Worm (Caenorhabditis elegans) whole organism, L3 larva: ENCODE measurements around the gene igeg-2.

Experiments used
- R02D3.7 ChIP-seq: fragments of 150-350 bp; optimal IDR thresholded peaks from 2 replicates; lab custom pipeline; 2014; ENCODE audit warnings: missing biosample characterization, missing genetic modification characterization
- ZK546.5 ChIP-seq: sonication (generic microtip); optimal IDR thresholded peaks from 2 replicates; lab custom pipeline; 2017; ENCODE audit warnings: missing biosample characterization, missing genetic modification characterization
- aly-2 ChIP-seq: fragments of 150-350 bp; optimal IDR thresholded peaks from 2 replicates; lab custom pipeline; 2014; ENCODE audit warnings: missing biosample characterization, missing genetic modification characterization
- ama-1 ChIP-seq: fragments of 150-350 bp; optimal IDR thresholded peaks from 2 replicates; lab custom pipeline; 2018
- ceh-16 ChIP-seq: sonication (generic microtip); optimal IDR thresholded peaks from 2 replicates; lab custom pipeline; 2017; ENCODE audit warnings: missing biosample characterization, missing genetic modification characterization
- ceh-28 ChIP-seq: fragments of 150-350 bp; optimal IDR thresholded peaks from 2 replicates; lab custom pipeline; 2014; ENCODE audit warnings: missing biosample characterization, missing genetic modification reagents, missing genetic modification characterization
- ceh-82 ChIP-seq: fragments of 150-350 bp; optimal IDR thresholded peaks from 2 replicates; lab custom pipeline; 2014; ENCODE audit warnings: missing biosample characterization, missing genetic modification characterization
- ceh-9 ChIP-seq: sonication (generic microtip); optimal IDR thresholded peaks from 2 replicates; lab custom pipeline; 2018; ENCODE audit warnings: missing biosample characterization, missing genetic modification characterization
- egl-27 ChIP-seq: sonication (generic microtip); optimal IDR thresholded peaks from 4 replicates; lab custom pipeline; 2017; ENCODE audit warnings: missing biosample characterization, missing genetic modification reagents, missing genetic modification characterization
- egl-5 ChIP-seq: fragments of 150-350 bp; optimal IDR thresholded peaks from 2 replicates; lab custom pipeline; 2017; ENCODE audit warnings: missing biosample characterization, missing genetic modification reagents, missing genetic modification characterization, inconsistent platforms
- elt-1 ChIP-seq: fragments of 150-350 bp; optimal IDR thresholded peaks from 2 replicates; lab custom pipeline; 2014; ENCODE audit warnings: missing biosample characterization, missing genetic modification characterization
- elt-2 ChIP-seq: sonication (generic microtip); optimal IDR thresholded peaks from 2 replicates; lab custom pipeline; 2016; ENCODE audit warnings: missing genetic modification reagents, mild to moderate bottlenecking, missing genetic modification characterization, missing compliant biosample characterization
- elt-3 ChIP-seq, 3 experiments: fragments of 150-350 bp in 1 of 3; sonication (generic microtip) in 2 of 3; optimal IDR thresholded peaks; 2 replicates in 2 of 3; 4 replicates in 1 of 3; lab custom pipeline; 2014 to 2017; ENCODE audit warnings: missing biosample characterization in 3 of 3, missing genetic modification characterization in 3 of 3
- fkh-10 ChIP-seq: sonication (generic microtip); optimal IDR thresholded peaks from 2 replicates; lab custom pipeline; 2017; ENCODE audit warnings: missing biosample characterization, missing genetic modification reagents, missing genetic modification characterization
- fkh-2 ChIP-seq: fragments of 150-350 bp; optimal IDR thresholded peaks from 2 replicates; lab custom pipeline; 2014; ENCODE audit warnings: missing biosample characterization, missing genetic modification reagents, missing genetic modification characterization
- hmg-11 ChIP-seq: sonication (generic microtip); optimal IDR thresholded peaks from 2 replicates; lab custom pipeline; 2016; ENCODE audit warnings: missing genetic modification characterization, missing compliant biosample characterization
- jun-1 ChIP-seq: fragments of 150-350 bp; optimal IDR thresholded peaks from 2 replicates; lab custom pipeline; 2014; ENCODE audit warnings: missing biosample characterization, missing genetic modification reagents, missing genetic modification characterization
- lin-15B ChIP-seq: fragments of 150-350 bp; optimal IDR thresholded peaks from 2 replicates; lab custom pipeline; 2014; ENCODE audit warnings: missing biosample characterization, missing genetic modification characterization
- lin-39 ChIP-seq: fragments of 150-350 bp; optimal IDR thresholded peaks from 2 replicates; lab custom pipeline; 2018; ENCODE audit warnings: missing biosample characterization, missing genetic modification reagents, missing genetic modification characterization
- lsy-12 ChIP-seq: sonication (generic microtip); optimal IDR thresholded peaks from 2 replicates; lab custom pipeline; 2016; ENCODE audit warnings: mild to moderate bottlenecking, missing genetic modification characterization, missing compliant biosample characterization
- mml-1 ChIP-seq: fragments of 150-350 bp; sonication (generic microtip); optimal IDR thresholded peaks from 3 replicates; lab custom pipeline; 2014; ENCODE audit warnings: missing biosample characterization, missing genetic modification characterization
- nfya-1 ChIP-seq: sonication (generic microtip); optimal IDR thresholded peaks from 2 replicates; lab custom pipeline; 2017; ENCODE audit warnings: missing genetic modification characterization, mild to moderate bottlenecking, missing compliant biosample characterization, antibody characterized with exemption, moderate library complexity; ENCODE audit not compliant: insufficient read depth
- nhr-11 ChIP-seq: fragments of 150-350 bp; optimal IDR thresholded peaks from 2 replicates; lab custom pipeline; 2014; ENCODE audit warnings: missing biosample characterization, missing genetic modification characterization
- nhr-12 ChIP-seq: fragments of 150-350 bp; optimal IDR thresholded peaks from 2 replicates; lab custom pipeline; 2014; ENCODE audit warnings: missing biosample characterization, missing genetic modification characterization
- nhr-23 ChIP-seq: fragments of 150-350 bp; optimal IDR thresholded peaks from 2 replicates; lab custom pipeline; 2014; ENCODE audit warnings: missing biosample characterization, missing genetic modification reagents, missing genetic modification characterization
- nhr-25 ChIP-seq: sonication (generic microtip); optimal IDR thresholded peaks from 2 replicates; lab custom pipeline; 2017; ENCODE audit warnings: missing biosample characterization, missing genetic modification characterization
- nhr-43 ChIP-seq: sonication (generic microtip); optimal IDR thresholded peaks from 2 replicates; lab custom pipeline; 2016; ENCODE audit warnings: mild to moderate bottlenecking, missing genetic modification characterization, missing compliant biosample characterization; ENCODE audit not compliant: poor library complexity, severe bottlenecking
- nhr-67 ChIP-seq: fragments of 150-350 bp; optimal IDR thresholded peaks from 2 replicates; lab custom pipeline; 2014; ENCODE audit warnings: missing biosample characterization, missing genetic modification characterization
- nhr-76 ChIP-seq: fragments of 150-350 bp; sonication (generic microtip); optimal IDR thresholded peaks from 5 replicates; lab custom pipeline; 2014; ENCODE audit warnings: missing biosample characterization, missing genetic modification characterization
- nhr-77 ChIP-seq: fragments of 150-350 bp; optimal IDR thresholded peaks from 2 replicates; lab custom pipeline; 2014; ENCODE audit warnings: missing biosample characterization, missing genetic modification characterization
- pqm-1 ChIP-seq: fragments of 150-350 bp; optimal IDR thresholded peaks from 2 replicates; lab custom pipeline; 2017; ENCODE audit warnings: missing biosample characterization, missing genetic modification characterization, inconsistent platforms
- sea-2 ChIP-seq: fragments of 150-350 bp; sonication (generic microtip); optimal IDR thresholded peaks from 4 replicates; lab custom pipeline; 2014; ENCODE audit warnings: missing biosample characterization, missing genetic modification reagents, missing genetic modification characterization
- skn-1 ChIP-seq: fragments of 150-350 bp; optimal IDR thresholded peaks from 2 replicates; lab custom pipeline; 2014; ENCODE audit warnings: missing biosample characterization, missing genetic modification characterization
- snpc-4 ChIP-seq: fragments of 150-350 bp; optimal IDR thresholded peaks from 2 replicates; lab custom pipeline; 2014; ENCODE audit warnings: missing biosample characterization, missing genetic modification characterization
- tbx-2 ChIP-seq: sonication (generic microtip); optimal IDR thresholded peaks from 2 replicates; lab custom pipeline; 2016; ENCODE audit warnings: mild to moderate bottlenecking, missing genetic modification characterization, missing compliant biosample characterization
- ztf-4 ChIP-seq: fragments of 150-350 bp; optimal IDR thresholded peaks from 2 replicates; lab custom pipeline; 2014; ENCODE audit warnings: missing biosample characterization, missing genetic modification characterization

igeg-2 gene

ce11 chrX:11463568-11463967 is 17.1 kb upstream of the igeg-2 start:
- TF ChIP-seq pqm-1 (tag; lab: Kevin White, UChicago) (no peak), lin-39 (tag; lab: Kevin White, UChicago) (peak; percentile 67), nfya-1 (tag; lab: Kevin White, UChicago) (peak; percentile 10), aly-2 (tag; lab: Kevin White, UChicago) (no peak)

- TF ChIP-seq nhr-76 (tag; lab: Kevin White, UChicago) (no peak), ZK546.5 (tag; lab: Kevin White, UChicago) (no peak), nhr-67 (tag; lab: Kevin White, UChicago) (no peak), egl-5 (tag; lab: Kevin White, UChicago) (peak; percentile 16), ama-1 (lab: Kevin White, UChicago) (no peak), jun-1 (tag; lab: Kevin White, UChicago) (no peak), elt-2 (tag; lab: Kevin White, UChicago) (no peak), lin-39 (tag; lab: Kevin White, UChicago) (peak; percentile 78), elt-1 (tag; lab: Kevin White, UChicago) (no peak), skn-1 (tag; lab: Kevin White, UChicago) (no peak), lsy-12 (no peak), nfya-1 (tag; lab: Kevin White, UChicago) (peak; percentile 39), ceh-16 (tag; lab: Kevin White, UChicago) (no peak), ceh-9 (no peak), hmg-11 (tag; lab: Kevin White, UChicago) (peak; percentile 22), sea-2 (no peak), nhr-23 (tag; lab: Kevin White, UChicago) (no peak), pqm-1 (tag; lab: Kevin White, UChicago) (no peak), egl-27 (tag; lab: Kevin White, UChicago) (no peak), nhr-77 (tag; lab: Kevin White, UChicago) (no peak), ceh-82 (tag; lab: Kevin White, UChicago) (no peak), nhr-11 (tag; lab: Kevin White, UChicago) (no peak)
These were observed 16.6 kb upstream of the igeg-2 start for ce11 chrX:11463005-11463404.

DNA sequence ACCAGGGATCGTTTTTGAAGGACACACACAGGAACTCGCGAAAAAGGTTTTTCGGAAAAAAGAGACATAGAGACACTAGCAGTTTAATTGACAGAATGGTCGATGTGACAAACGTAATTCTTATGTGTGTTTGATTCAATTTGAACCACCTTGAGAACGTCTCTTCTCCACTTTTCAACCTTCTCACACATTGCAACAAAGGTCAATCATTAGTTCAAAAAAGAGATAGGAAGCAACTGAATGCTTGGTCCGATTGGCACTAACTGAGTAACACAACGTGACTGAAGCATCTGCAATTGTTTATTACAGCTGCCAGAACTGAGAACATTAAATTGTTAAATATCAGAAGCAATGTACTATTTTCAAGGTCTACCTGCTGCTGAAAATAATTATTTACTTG is 15.7 kb upstream of the igeg-2 start:
- TF ChIP-seq ceh-16 (tag; lab: Kevin White, UChicago) (no peak), mml-1 (tag; lab: Kevin White, UChicago) (no peak), egl-27 (tag; lab: Kevin White, UChicago) (peak; percentile 14), ztf-4 (no peak), fkh-10 (GFP tag; lab: Kevin White, UChicago) (no peak), ceh-82 (tag; lab: Kevin White, UChicago) (no peak), fkh-2 (tag; lab: Kevin White, UChicago) (no peak), nhr-67 (tag; lab: Kevin White, UChicago) (no peak), nhr-25 (peak; percentile 81), nhr-12 (tag; lab: Kevin White, UChicago) (no peak), snpc-4 (tag; lab: Kevin White, UChicago) (no peak), nhr-77 (tag; lab: Kevin White, UChicago) (no peak), pqm-1 (tag; lab: Kevin White, UChicago) (no peak)

ce11 chrX:11461545-11461944 is 15.1 kb upstream of the igeg-2 start:
- no peak for TF ChIP-seq R02D3.7 (tag; lab: Kevin White, UChicago)
- peak; percentile 7 for TF ChIP-seq nhr-23 (tag; lab: Kevin White, UChicago)
- peak; percentile 62 for TF ChIP-seq nhr-43
- TF ChIP-seq elt-2 (tag; lab: Kevin White, UChicago), result peak; percentile 1

- TF ChIP-seq nhr-23 (tag; lab: Kevin White, UChicago) (no peak), elt-3 (tag; optimal IDR thresholded peaks at IDR 0.05; lab: Kevin White, UChicago) (no peak), lsy-12 (no peak), elt-1 (tag; lab: Kevin White, UChicago) (no peak), fkh-10 (GFP tag; lab: Kevin White, UChicago) (no peak), elt-2 (tag; lab: Kevin White, UChicago) (no peak), lin-15B (no peak), lin-39 (tag; lab: Kevin White, UChicago) (no peak), ceh-28 (tag; lab: Kevin White, UChicago) (no peak), skn-1 (tag; lab: Kevin White, UChicago) (no peak), nhr-43 (no peak), hmg-11 (tag; lab: Kevin White, UChicago) (no peak), nhr-11 (tag; lab: Kevin White, UChicago) (no peak), tbx-2 (tag; lab: Kevin White, UChicago) (no peak)
- TF ChIP-seq, all 47 proteins: peak for 0
These were observed 10.2 kb upstream of the igeg-2 start for ce11 chrX:11456665-11457064.
